Worm (Caenorhabditis elegans): ENCODE data around the gene C17H12.8.
A peak's percentile ranks its signal among the peaks of the same experiment; 100 is the strongest.

Gene C17H12.8

DNA sequence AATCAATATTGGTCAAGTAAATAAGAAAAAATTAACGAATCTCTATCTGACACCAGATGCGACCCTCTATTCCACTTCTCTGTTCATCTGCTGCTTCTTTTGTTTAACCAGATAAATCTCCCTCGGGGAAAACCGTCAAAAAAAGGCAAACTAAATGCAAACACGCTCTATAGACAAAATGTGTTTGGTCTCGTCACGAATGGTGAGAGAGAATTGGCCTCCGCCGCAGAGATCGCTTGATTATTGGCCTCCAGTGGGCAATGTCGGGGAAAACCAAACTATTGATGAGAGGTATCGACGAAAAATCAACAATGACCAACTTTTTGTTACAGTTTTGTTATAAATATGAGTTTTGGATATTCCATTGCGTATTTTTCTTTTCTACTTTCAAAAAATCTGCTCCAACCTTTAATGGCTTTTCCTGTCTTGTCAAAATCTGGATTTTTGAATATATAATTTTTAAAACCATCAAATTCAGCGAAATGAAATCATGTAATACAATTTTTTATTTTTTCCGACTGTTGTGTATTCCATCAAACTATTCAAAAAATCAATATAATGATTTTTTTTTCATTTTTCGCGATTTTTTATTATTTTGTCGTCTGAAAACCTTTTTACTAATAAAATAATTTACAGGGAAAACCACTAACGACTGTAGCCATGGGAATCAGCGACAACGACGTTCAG lies 27.9 kb upstream of the C17H12.8 start, which contains the start of the genes C17H12.2 and vha-8 (continued):
- TF ChIP-seq ceh-34 (tag; optimal IDR thresholded peaks at IDR 0.05) (peak; percentile 52), C38D4.7 (GFP tag; optimal IDR thresholded peaks at IDR 0.05) (no peak), ceh-48 (tag; optimal IDR thresholded peaks at IDR 0.05) (peak; percentile 62), T23F11.4 (GFP tag; optimal IDR thresholded peaks at IDR 0.05) (peak; percentile 25), pqm-1 (tag; optimal IDR thresholded peaks at IDR 0.05) (peak; percentile 30), tbx-2 (tag; optimal IDR thresholded peaks at IDR 0.05) (peak; percentile 87), lin-11 (tag; optimal IDR thresholded peaks at IDR 0.05) (no peak), K09A11.1 (tag; optimal IDR thresholded peaks at IDR 0.05; ENCODE audit: insufficient read depth) (no peak), dve-1 (tag; optimal IDR thresholded peaks at IDR 0.05) (peak; percentile 75), fkh-10 (GFP tag; optimal IDR thresholded peaks at IDR 0.05) (no peak), ztf-16 (tag; optimal IDR thresholded peaks at IDR 0.05) (peak; percentile 45), che-1 (tag; optimal IDR thresholded peaks at IDR 0.05) (peak; percentile 8), pag-3 (tag; optimal IDR thresholded peaks at IDR 0.05; ENCODE audit: borderline replicate concordance) (no peak), madf-2 (tag; optimal IDR thresholded peaks at IDR 0.05) (peak; percentile 30), fax-1 (tag; optimal IDR thresholded peaks at IDR 0.05) (no peak), ceh-30 (tag; optimal IDR thresholded peaks at IDR 0.05) (peak; percentile 71), ceh-31 (tag; optimal IDR thresholded peaks at IDR 0.05) (peak; percentile 85), ceh-9 (tag; optimal IDR thresholded peaks at IDR 0.05) (no peak)

DNA sequence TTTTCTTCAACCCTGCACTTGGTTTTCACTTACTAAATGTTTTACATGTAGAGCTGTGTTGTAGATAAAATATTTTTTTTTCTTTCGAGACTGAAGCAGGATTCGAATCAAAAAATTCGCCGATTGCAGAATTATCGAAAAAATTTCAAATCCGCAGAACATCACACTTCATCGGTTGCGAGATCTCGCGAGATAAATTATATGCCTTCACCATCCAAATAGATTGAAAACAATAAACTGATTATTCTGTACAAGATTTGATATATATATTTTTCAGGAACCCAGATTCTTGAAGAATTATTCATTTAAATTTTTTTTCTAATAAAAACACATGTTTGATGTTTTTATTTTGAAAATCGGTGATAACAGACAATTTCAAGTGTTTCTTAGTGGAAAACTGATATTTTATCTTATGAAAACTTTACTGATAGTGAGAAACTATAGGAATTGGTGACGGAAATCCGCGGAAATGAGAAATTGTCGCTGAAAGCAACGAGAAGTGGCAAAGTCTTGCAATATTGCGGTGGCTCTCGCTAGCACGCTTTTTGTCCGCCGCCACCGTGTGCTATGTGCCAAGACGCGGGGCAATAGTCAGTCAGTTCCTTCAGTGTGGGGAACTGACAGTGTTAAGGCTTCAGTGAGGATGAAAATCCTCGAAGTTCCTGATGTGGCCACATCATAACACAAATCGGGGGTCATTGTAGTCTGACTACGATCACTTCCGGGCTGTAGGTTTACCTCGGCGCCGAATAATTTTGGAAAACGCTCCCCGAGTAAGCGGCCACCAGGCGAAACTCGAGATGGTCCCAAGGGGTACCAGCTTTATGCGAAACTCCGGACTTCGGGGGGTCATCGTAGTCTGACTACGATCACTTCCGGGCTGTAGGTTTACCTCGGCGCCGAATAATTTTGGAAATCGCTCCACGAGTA lies 25.9 kb upstream of the C17H12.8 start:
- TF ChIP-seq ceh-18 (tag; optimal IDR thresholded peaks at IDR 0.05) (no peak), sox-4 (tag; optimal IDR thresholded peaks at IDR 0.05) (no peak)

- TF ChIP-seq ceh-34 (tag; optimal IDR thresholded peaks at IDR 0.05) (no peak), unc-55 (GFP tag; optimal IDR thresholded peaks at IDR 0.05) (no peak), nhr-11 (tag; optimal IDR thresholded peaks at IDR 0.05) (no peak), ceh-24 (tag; optimal IDR thresholded peaks at IDR 0.05) (no peak), dve-1 (tag; optimal IDR thresholded peaks at IDR 0.05) (no peak), ama-1 (optimal IDR thresholded peaks at IDR 0.05) (no peak), C38D4.7 (GFP tag; optimal IDR thresholded peaks at IDR 0.05) (no peak), T23F11.4 (GFP tag; optimal IDR thresholded peaks at IDR 0.05) (no peak), fax-1 (tag; optimal IDR thresholded peaks at IDR 0.05) (no peak), dmd-4 (tag; optimal IDR thresholded peaks at IDR 0.05; ENCODE audit: borderline replicate concordance) (no peak), che-1 (tag; optimal IDR thresholded peaks at IDR 0.05) (no peak), ceh-14 (tag; optimal IDR thresholded peaks at IDR 0.05) (no peak), ceh-30 (tag; optimal IDR thresholded peaks at IDR 0.05) (no peak), eyg-1 (tag; optimal IDR thresholded peaks at IDR 0.05) (no peak), hlh-13 (GFP tag; optimal IDR thresholded peaks at IDR 0.05) (no peak), sox-2 (GFP tag; IDR thresholded peaks at IDR 0.05) (no peak)
These were observed 25.1 kb upstream of the C17H12.8 start for ce11 chrIV:6793310-6793966.

DNA sequence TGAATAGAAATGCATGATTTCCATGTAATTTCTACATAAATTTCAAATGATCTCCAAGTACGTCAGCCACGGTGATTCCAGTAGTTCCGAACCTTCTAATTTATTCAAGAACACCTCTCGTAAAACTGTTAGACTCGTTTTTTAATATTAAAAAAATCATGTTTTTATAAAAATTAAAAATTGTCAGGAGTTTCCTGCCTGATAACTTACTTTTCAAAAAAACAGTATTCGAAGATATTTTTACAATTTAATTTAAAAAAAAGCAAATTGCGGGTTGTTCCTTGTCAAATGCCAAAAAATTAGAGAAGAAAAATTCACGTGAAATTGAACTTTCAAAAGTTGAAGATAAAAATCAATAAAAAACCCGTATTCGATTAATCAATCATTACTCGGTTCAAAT lies 23.0 kb upstream of the C17H12.8 start, which contains the start of the genes C17H12.3 and C17H12.12:
Gene C17H12.3 (minus strand): TSS at position 101 of the 400 bp plus-strand sequence.
Gene C17H12.12 (plus strand): TSS at position 396 of the 400 bp plus-strand sequence.
- TF ChIP-seq nhr-232 (tag; optimal IDR thresholded peaks at IDR 0.05) = no peak
- no peak for TF ChIP-seq sox-2 (GFP tag; IDR thresholded peaks at IDR 0.05)
- TF ChIP-seq ceh-2 (tag; optimal IDR thresholded peaks at IDR 0.05) = no peak
- no peak for TF ChIP-seq ttx-3 (tag; optimal IDR thresholded peaks at IDR 0.05)
- TF ChIP-seq pag-3 (tag; optimal IDR thresholded peaks at IDR 0.05; ENCODE audit: borderline replicate concordance) = no peak
- TF ChIP-seq unc-3 (GFP tag; conservative IDR thresholded peaks at IDR 0.05) = no peak
- no peak for TF ChIP-seq unc-3 (tag; optimal IDR thresholded peaks at IDR 0.05)
- TF ChIP-seq ets-4 (tag; optimal IDR thresholded peaks at IDR 0.05) = no peak
- TF ChIP-seq T23F11.4 (GFP tag; optimal IDR thresholded peaks at IDR 0.05) = no peak
- TF ChIP-seq dmd-4 (tag; optimal IDR thresholded peaks at IDR 0.05; ENCODE audit: borderline replicate concordance) = no peak
- TF ChIP-seq pax-1 (tag; optimal IDR thresholded peaks at IDR 0.05) = no peak
- TF ChIP-seq ceh-30 (tag; optimal IDR thresholded peaks at IDR 0.05) = no peak
- TF ChIP-seq ceh-24 (tag; optimal IDR thresholded peaks at IDR 0.05) = no peak
- TF ChIP-seq fkh-6 (tag; optimal IDR thresholded peaks at IDR 0.05) = no peak

Measured in whole organism, late embryonic.